Fruit fly (Drosophila melanogaster) S2 (cell line): Measurements from ENCODE around the gene CG31050.

Experiments
- CG8478 ChIP-seq: fragments of >200 bp; optimal IDR thresholded peaks from 2 replicates; lab custom pipeline; 2018
- CTCF ChIP-seq, 2 experiments: fragments of >200 bp; optimal IDR thresholded peaks; 2 replicates each; lab custom pipeline; 2018

DNA sequence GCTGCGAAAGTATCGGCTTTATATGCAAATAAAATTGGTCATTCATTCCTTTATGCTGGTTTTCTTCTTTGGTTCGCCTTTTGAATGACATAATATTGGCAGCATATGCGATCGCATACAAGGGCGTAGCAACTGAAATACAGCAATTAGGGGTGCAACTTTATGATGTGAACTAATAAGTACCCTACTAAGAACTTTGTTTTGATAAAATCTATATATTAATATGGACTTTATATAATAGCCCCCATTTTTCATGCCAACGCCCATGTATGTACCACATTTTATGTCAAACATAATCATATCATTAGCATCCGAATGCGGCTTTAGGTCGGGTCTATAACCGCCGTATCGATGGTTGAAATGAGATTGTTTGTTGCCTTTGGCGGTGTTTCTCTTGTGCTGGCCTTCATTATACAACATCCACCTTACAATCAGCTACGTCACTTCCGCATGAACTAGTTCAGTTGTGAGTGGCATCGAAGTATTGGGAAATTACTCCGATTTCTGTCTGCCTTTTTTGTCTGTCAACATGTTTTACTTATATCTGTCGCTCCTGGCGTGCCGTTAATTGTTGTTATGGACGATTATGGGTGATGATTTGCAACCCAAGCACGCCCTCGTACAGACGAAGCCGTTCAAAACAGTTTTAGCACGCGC lies 26.7 kb upstream of the CG31050 start:
- no peak for TF ChIP-seq CG8478 (lab: Kevin White, UChicago)
- TF ChIP-seq CTCF (optimal IDR thresholded peaks at IDR 0.05; lab: Kevin White, UChicago): no peak
